Fruit fly (Drosophila melanogaster) whole organism, embryonic: Measurements from ENCODE around the gene Ttc19.

Experiments
- Asciz ChIP-seq: fragments of 200-800 bp; sonication (Bioruptor generic); optimal IDR thresholded peaks from 2 replicates; lab custom pipeline; 2017; ENCODE audit warnings: missing biosample characterization, mild to moderate bottlenecking, missing genetic modification characterization, missing genetic modification reagents
- CG12071 ChIP-seq: fragments of 200-800 bp; sonication (Bioruptor generic); optimal IDR thresholded peaks from 3 replicates; lab custom pipeline; 2018; ENCODE audit warnings: missing biosample characterization, mild to moderate bottlenecking, missing genetic modification characterization
- CG12219 ChIP-seq: fragments of 200-800 bp; sonication (Bioruptor generic); optimal IDR thresholded peaks from 3 replicates; lab custom pipeline; 2018; ENCODE audit warnings: missing biosample characterization, mild to moderate bottlenecking, missing genetic modification characterization
- CG12942 ChIP-seq: fragments of 200-800 bp; sonication (Bioruptor generic); optimal IDR thresholded peaks from 3 replicates; lab custom pipeline; 2016; ENCODE audit warnings: missing biosample characterization, missing genetic modification characterization
- CG13775 ChIP-seq: fragments of 200-800 bp; sonication (Bioruptor generic); optimal IDR thresholded peaks from 3 replicates; lab custom pipeline; 2017; ENCODE audit warnings: missing biosample characterization, mild to moderate bottlenecking, missing genetic modification characterization
- CG14014 ChIP-seq: fragments of 200-800 bp; sonication (Bioruptor generic); IDR thresholded peaks from 2 replicates; pipeline ENCODE4 v1.3.6; 2022; ENCODE audit warnings: missing biosample characterization, missing genetic modification characterization
- CG1529 ChIP-seq: fragments of 200-800 bp; sonication (Bioruptor generic); optimal IDR thresholded peaks from 3 replicates; lab custom pipeline; 2018; ENCODE audit warnings: missing biosample characterization, missing genetic modification characterization
- CG15696 ChIP-seq: fragments of 200-800 bp; sonication (Bioruptor generic); optimal IDR thresholded peaks from 2 replicates; lab custom pipeline; 2019; ENCODE audit warnings: missing biosample characterization, mild to moderate bottlenecking, missing genetic modification characterization, moderate library complexity
- CG16863 ChIP-seq: fragments of 200-800 bp; sonication (Bioruptor generic); optimal IDR thresholded peaks from 3 replicates; lab custom pipeline; 2016; ENCODE audit warnings: missing biosample characterization, missing genetic modification characterization
- CG18599 ChIP-seq: fragments of 200-800 bp; sonication (Bioruptor generic); optimal IDR thresholded peaks from 3 replicates; lab custom pipeline; 2017; ENCODE audit warnings: missing biosample characterization, missing genetic modification characterization, mild to moderate bottlenecking, moderate library complexity, missing genetic modification reagents
- CG18619 ChIP-seq: fragments of 200-800 bp; sonication (Bioruptor generic); optimal IDR thresholded peaks from 3 replicates; lab custom pipeline; 2017; ENCODE audit warnings: missing biosample characterization, mild to moderate bottlenecking, missing genetic modification characterization
- CG2120 ChIP-seq: fragments of 200-800 bp; sonication (Bioruptor generic); optimal IDR thresholded peaks from 3 replicates; lab custom pipeline; 2016; ENCODE audit warnings: missing biosample characterization, missing genetic modification characterization
- CG2712 ChIP-seq: fragments of 200-800 bp; optimal IDR thresholded peaks from 3 replicates; lab custom pipeline; 2019; ENCODE audit warnings: missing biosample characterization, mild to moderate bottlenecking, missing genetic modification characterization, moderate library complexity
- CG32532 ChIP-seq: fragments of 200-800 bp; sonication (Bioruptor generic); IDR thresholded peaks from 2 replicates; pipeline ENCODE4 v1.3.6; 2022; ENCODE audit warnings: missing biosample characterization, missing genetic modification characterization
- CG34224 ChIP-seq: fragments of 200-800 bp; sonication (Bioruptor generic); IDR thresholded peaks from 3 replicates; pipeline ENCODE4 v1.3.6; 2022; ENCODE audit warnings: missing biosample characterization, missing genetic modification characterization; ENCODE audit not compliant: partially characterized antibody
- CG6791 ChIP-seq: fragments of 200-800 bp; sonication (Bioruptor generic); IDR thresholded peaks from 3 replicates; pipeline ENCODE4 v1.3.6; 2022; ENCODE audit warnings: missing biosample characterization, missing genetic modification characterization; ENCODE audit not compliant: partially characterized antibody
- CG9437 ChIP-seq: fragments of 200-800 bp; sonication (Bioruptor generic); optimal IDR thresholded peaks from 2 replicates; lab custom pipeline; 2018; ENCODE audit warnings: missing biosample characterization, mild to moderate bottlenecking, missing genetic modification characterization
- CG9932 ChIP-seq: fragments of 200-800 bp; sonication (Bioruptor generic); IDR thresholded peaks from 2 replicates; pipeline ENCODE4 v1.3.6; 2022; ENCODE audit warnings: missing biosample characterization, missing genetic modification characterization
- Dip3 ChIP-seq: fragments of 200-800 bp; sonication (Bioruptor generic); optimal IDR thresholded peaks from 3 replicates; lab custom pipeline; 2016; ENCODE audit warnings: missing biosample characterization, missing genetic modification characterization
- Dp ChIP-seq: fragments of 200-800 bp; sonication (Bioruptor generic); optimal IDR thresholded peaks from 2 replicates; lab custom pipeline; 2018; ENCODE audit warnings: missing biosample characterization, mild to moderate bottlenecking, missing genetic modification characterization, moderate library complexity
- Ets97D ChIP-seq: fragments of 200-800 bp; sonication (Bioruptor generic); optimal IDR thresholded peaks from 3 replicates; lab custom pipeline; 2016; ENCODE audit warnings: missing biosample characterization, missing genetic modification characterization
- Fer3 ChIP-seq: fragments of 200-800 bp; sonication (Bioruptor generic); optimal IDR thresholded peaks from 2 replicates; lab custom pipeline; 2018; ENCODE audit warnings: missing biosample characterization, mild to moderate bottlenecking, missing genetic modification characterization, moderate library complexity
- Gug ChIP-seq: fragments of 200-800 bp; sonication (Bioruptor generic); IDR thresholded peaks from 4 replicates; pipeline ENCODE4 v1.3.6; 2022; ENCODE audit warnings: missing biosample characterization, missing genetic modification characterization
- Hand ChIP-seq: fragments of 200-800 bp; sonication (Bioruptor generic); optimal IDR thresholded peaks from 2 replicates; lab custom pipeline; 2017; ENCODE audit warnings: mild to moderate bottlenecking, missing biosample characterization, missing genetic modification reagents, missing genetic modification characterization
- HmgD ChIP-seq: fragments of 200-800 bp; sonication (Bioruptor generic); optimal IDR thresholded peaks from 3 replicates; lab custom pipeline; 2016; ENCODE audit warnings: missing biosample characterization, missing genetic modification characterization
- HmgZ ChIP-seq: fragments of 200-800 bp; sonication (Bioruptor generic); optimal IDR thresholded peaks from 2 replicates; lab custom pipeline; 2018; ENCODE audit warnings: missing biosample characterization, mild to moderate bottlenecking, missing genetic modification characterization
- Hmx ChIP-seq: fragments of 200-800 bp; sonication (Bioruptor generic); optimal IDR thresholded peaks from 2 replicates; lab custom pipeline; 2016; ENCODE audit warnings: missing biosample characterization, missing genetic modification characterization
- Lim3 ChIP-seq: fragments of 200-800 bp; sonication (Bioruptor generic); IDR thresholded peaks from 2 replicates; pipeline ENCODE4 v1.3.6; 2022; ENCODE audit warnings: missing biosample characterization, missing genetic modification characterization
- MTF-1 ChIP-seq: fragments of 200-800 bp; sonication (Bioruptor generic); optimal IDR thresholded peaks from 2 replicates; lab custom pipeline; 2018; ENCODE audit warnings: missing biosample characterization, mild to moderate bottlenecking, missing genetic modification characterization, borderline replicate concordance
- Max ChIP-seq: fragments of 200-800 bp; sonication (Bioruptor generic); optimal IDR thresholded peaks from 2 replicates; lab custom pipeline; 2016; ENCODE audit warnings: missing biosample characterization, mild to moderate bottlenecking, missing genetic modification characterization
- NC2β ChIP-seq: fragments of 200-800 bp; sonication (Bioruptor generic); optimal IDR thresholded peaks from 2 replicates; lab custom pipeline; 2016; ENCODE audit warnings: missing biosample characterization, missing genetic modification characterization
- Six4 ChIP-seq: fragments of 200-800 bp; sonication (Bioruptor generic); optimal IDR thresholded peaks from 2 replicates; lab custom pipeline; 2016; ENCODE audit warnings: missing biosample characterization, missing genetic modification characterization
- Xbp1 ChIP-seq: fragments of 200-800 bp; sonication (Bioruptor generic); optimal IDR thresholded peaks from 3 replicates; lab custom pipeline; 2016; ENCODE audit warnings: missing biosample characterization, mild to moderate bottlenecking, missing genetic modification characterization
- az2 ChIP-seq: fragments of 200-800 bp; sonication (Bioruptor generic); optimal IDR thresholded peaks from 3 replicates; lab custom pipeline; 2016; ENCODE audit warnings: missing biosample characterization, missing genetic modification characterization
- bab2 ChIP-seq: fragments of 200-800 bp; sonication (Bioruptor generic); optimal IDR thresholded peaks from 2 replicates; lab custom pipeline; 2016; ENCODE audit warnings: missing biosample characterization, missing genetic modification characterization
- danr ChIP-seq: fragments of 200-800 bp; sonication (Bioruptor generic); IDR thresholded peaks from 2 replicates; pipeline ENCODE4 v1.3.6; 2022; ENCODE audit warnings: missing biosample characterization, missing genetic modification characterization
- dmrt99B ChIP-seq: fragments of 200-800 bp; sonication (Bioruptor generic); optimal IDR thresholded peaks from 2 replicates; lab custom pipeline; 2018; ENCODE audit warnings: missing biosample characterization, mild to moderate bottlenecking, missing genetic modification characterization, moderate library complexity
- dysf ChIP-seq: fragments of 200-800 bp; sonication (Bioruptor generic); IDR thresholded peaks from 3 replicates; pipeline ENCODE4 v1.3.6; 2022; ENCODE audit warnings: missing biosample characterization, missing genetic modification characterization
- grau ChIP-seq: fragments of 200-800 bp; optimal IDR thresholded peaks from 3 replicates; lab custom pipeline; 2019; ENCODE audit warnings: missing biosample characterization, mild to moderate bottlenecking, missing genetic modification characterization, moderate library complexity
- gsb ChIP-seq: fragments of 200-800 bp; sonication (Bioruptor generic); IDR thresholded peaks from 2 replicates; pipeline ENCODE4 v1.3.6; 2022; ENCODE audit warnings: missing biosample characterization, missing genetic modification characterization
- gt ChIP-seq: fragments of 200-800 bp; sonication (Bioruptor generic); IDR thresholded peaks from 2 replicates; pipeline ENCODE4 v1.3.6; 2022; ENCODE audit warnings: missing biosample characterization, missing genetic modification characterization
- lola ChIP-seq, 3 experiments: fragments of >200 bp in 2 of 3; fragments of 200-800 bp in 1 of 3; sonication (Bioruptor generic) in 1 of 3; optimal IDR thresholded peaks; 2 replicates each; lab custom pipeline; 2017 to 2019; ENCODE audit warnings: missing biosample characterization in 3 of 3, missing genetic modification characterization in 3 of 3, mild to moderate bottlenecking in 1 of 3, moderate library complexity in 1 of 3
- luna ChIP-seq: fragments of 200-800 bp; sonication (Bioruptor generic); optimal IDR thresholded peaks from 2 replicates; lab custom pipeline; 2016; ENCODE audit warnings: missing biosample characterization, missing genetic modification characterization
- ranshi ChIP-seq: fragments of 200-800 bp; sonication (Bioruptor generic); IDR thresholded peaks from 2 replicates; pipeline ENCODE4 v1.3.6; 2022; ENCODE audit warnings: missing biosample characterization, missing genetic modification characterization
- sens-2 ChIP-seq: fragments of 200-800 bp; sonication (Bioruptor generic); IDR thresholded peaks from 2 replicates; pipeline ENCODE4 v1.3.6; 2022; ENCODE audit warnings: missing biosample characterization, missing genetic modification characterization
- stc ChIP-seq: fragments of 200-800 bp; sonication (Bioruptor generic); IDR thresholded peaks from 2 replicates; pipeline ENCODE4 v1.3.6; 2022; ENCODE audit warnings: missing biosample characterization, missing genetic modification characterization
- stwl ChIP-seq: fragments of 200-800 bp; sonication (Bioruptor generic); optimal IDR thresholded peaks from 3 replicates; lab custom pipeline; 2018; ENCODE audit warnings: missing biosample characterization, mild to moderate bottlenecking, missing genetic modification characterization, moderate library complexity
- tna ChIP-seq: fragments of 200-800 bp; sonication (Bioruptor generic); IDR thresholded peaks from 2 replicates; pipeline ENCODE4 v1.3.6; 2022; ENCODE audit warnings: missing biosample characterization, missing genetic modification characterization; ENCODE audit not compliant: partially characterized antibody
- z ChIP-seq: fragments of 200-800 bp; sonication (Bioruptor generic); IDR thresholded peaks from 3 replicates; pipeline ENCODE4 v1.3.6; 2022; ENCODE audit warnings: missing biosample characterization, missing genetic modification characterization
- zen2 ChIP-seq: fragments of 200-800 bp; sonication (Bioruptor generic); IDR thresholded peaks from 3 replicates; pipeline ENCODE4 v1.3.6; 2022; ENCODE audit warnings: missing biosample characterization, missing genetic modification characterization; ENCODE audit not compliant: partially characterized antibody
- zf30C ChIP-seq: fragments of 200-800 bp; sonication (Bioruptor generic); optimal IDR thresholded peaks from 3 replicates; lab custom pipeline; 2018; ENCODE audit warnings: missing biosample characterization, mild to moderate bottlenecking, missing genetic modification characterization

Ttc19 gene

DNA sequence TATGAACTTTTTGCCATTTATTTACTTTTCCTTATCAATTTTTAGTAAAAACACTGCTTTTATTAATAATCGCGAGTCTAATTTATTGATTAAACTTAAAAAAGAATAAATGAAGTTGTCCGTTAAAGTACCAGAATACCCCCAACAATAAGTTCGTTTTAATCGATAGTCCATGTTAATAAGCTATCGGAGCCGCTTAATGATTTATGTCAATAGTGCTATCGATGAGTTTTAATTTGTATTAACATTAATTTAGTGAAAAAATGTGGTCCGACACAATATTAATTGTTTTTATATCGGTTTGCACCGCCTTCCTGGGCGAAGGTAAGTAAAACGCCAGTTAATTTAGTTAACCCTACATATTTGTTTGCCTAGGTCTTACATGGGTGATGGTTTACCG, 4.0 kb upstream of the Ttc19 start, which contains the start of gene CG10470 (continued):
- TF ChIP-seq grau (tag; lab: Kevin White, UChicago) (peak; percentile 26), Ets97D (no peak), z (no peak), CG2120 (no peak), luna (GFP tag; lab: Kevin White, UChicago) (no peak), CG2712 (tag; lab: Kevin White, UChicago) (peak; percentile 50), Max (GFP tag; lab: Kevin White, UChicago) (no peak), Lim3 (GFP tag; lab: Robert Waterston, UW) (no peak), CG34224 (peak; percentile 84), CG1529 (GFP tag; lab: Kevin White, UChicago) (no peak), HmgD (no peak), ranshi (no peak), tna (peak; percentile 53), gt (GFP tag; lab: Robert Waterston, UW) (no peak), dmrt99B (tag; lab: Kevin White, UChicago) (peak; percentile 23), Hand (GFP tag; lab: Kevin White, UChicago) (no peak), CG6791 (peak; percentile 89), CG12219 (no peak), zen2 (GFP tag; lab: Robert Waterston, UW) (peak; percentile 70; the same call in 2 of the 3 replicates), HmgZ (tag; lab: Kevin White, UChicago) (no peak), Dp (GFP tag; lab: Kevin White, UChicago) (no peak), CG9932 (GFP tag; lab: Robert Waterston, UW) (no peak), CG18599 (GFP tag; lab: Kevin White, UChicago) (no peak), MTF-1 (GFP tag; lab: Kevin White, UChicago) (no peak), gsb (GFP tag; lab: Robert Waterston, UW) (no peak), NC2β (GFP tag; lab: Kevin White, UChicago) (no peak), Asciz (GFP tag; lab: Kevin White, UChicago) (no peak), CG15696 (tag; lab: Kevin White, UChicago) (no peak), CG18619 (GFP tag; lab: Kevin White, UChicago) (no peak), dysf (GFP tag; lab: Robert Waterston, UW) (no peak), CG32532 (GFP tag; lab: Robert Waterston, UW) (peak; percentile 41; the same call in 1 of the 2 replicates), bab2 (GFP tag; lab: Kevin White, UChicago) (no peak), CG9437 (peak; percentile 77), CG13775 (GFP tag; lab: Kevin White, UChicago) (no peak), az2 (GFP tag; lab: Kevin White, UChicago) (no peak), Dip3 (GFP tag; lab: Kevin White, UChicago) (no peak), stwl (tag; lab: Kevin White, UChicago) (peak; percentile 62), CG12942 (GFP tag; lab: Kevin White, UChicago) (no peak), stc (GFP tag; lab: Robert Waterston, UW) (no peak), Hmx (GFP tag; lab: Kevin White, UChicago) (no peak), lola (GFP tag; optimal IDR thresholded peaks at IDR 0.05; lab: Kevin White, UChicago) (peak in 1 of 3 experiments; percentile 34), Fer3 (tag; lab: Kevin White, UChicago) (peak; percentile 28), sens-2 (GFP tag; lab: Robert Waterston, UW) (no peak), CG14014 (GFP tag; lab: Robert Waterston, UW) (no peak), CG12071 (GFP tag; lab: Kevin White, UChicago) (no peak), Xbp1 (no peak), Gug (no peak), CG16863 (GFP tag; lab: Kevin White, UChicago) (no peak), zf30C (GFP tag; lab: Kevin White, UChicago) (peak; percentile 20), danr (no peak), Six4 (GFP tag; lab: Kevin White, UChicago) (no peak)
